Worm (Caenorhabditis elegans) whole organism, L4 larva: ENCODE data around the gene srz-102.
A peak's percentile ranks its signal among the peaks of the same experiment; 100 is the strongest.

ENCODE experiments used
- R02D3.7 ChIP-seq: fragments of 150-350 bp; sonication (generic microtip); optimal IDR thresholded peaks from 3 replicates; lab custom pipeline; 2014; ENCODE audit warnings: missing biosample characterization, missing genetic modification characterization
- Y5F2A.4 ChIP-seq: fragments of 200-800 bp; sonication (Bioruptor generic); optimal IDR thresholded peaks from 2 replicates; lab custom pipeline; 2018; ENCODE audit warnings: mild to moderate bottlenecking, missing genetic modification characterization, missing compliant biosample characterization
- ceh-20 ChIP-seq: fragments of 200-800 bp; sonication (Bioruptor generic); IDR thresholded peaks from 2 replicates; pipeline ENCODE4 v1.3.6; 2022; ENCODE audit warnings: missing genetic modification reagents, missing genetic modification characterization, missing compliant biosample characterization
- ceh-28 ChIP-seq: fragments of 150-350 bp; optimal IDR thresholded peaks from 2 replicates; lab custom pipeline; 2014; ENCODE audit warnings: missing biosample characterization, missing genetic modification reagents, missing genetic modification characterization
- ceh-44 ChIP-seq: fragments of 200-800 bp; sonication (Bioruptor generic); IDR thresholded peaks from 2 replicates; pipeline ENCODE4 v1.3.6; 2022; ENCODE audit warnings: missing genetic modification reagents, missing genetic modification characterization, missing compliant biosample characterization
- ces-1 ChIP-seq: fragments of 150-350 bp; sonication (generic microtip); optimal IDR thresholded peaks from 4 replicates; lab custom pipeline; 2014; ENCODE audit warnings: missing biosample characterization, missing genetic modification reagents, missing genetic modification characterization
- cey-2 ChIP-seq: sonication (generic microtip); optimal IDR thresholded peaks from 3 replicates; lab custom pipeline; 2017; ENCODE audit warnings: missing genetic modification characterization, mild to moderate bottlenecking, missing compliant biosample characterization, antibody characterized with exemption, borderline replicate concordance; ENCODE audit not compliant: insufficient read depth
- daf-8 ChIP-seq: fragments of 200-800 bp; sonication (Bioruptor generic); IDR thresholded peaks from 2 replicates; pipeline ENCODE4 v1.3.6; 2022; ENCODE audit warnings: missing genetic modification characterization, missing compliant biosample characterization
- dpl-1 ChIP-seq: fragments of 150-350 bp; optimal IDR thresholded peaks from 2 replicates; lab custom pipeline; 2014; ENCODE audit warnings: missing biosample characterization, missing genetic modification reagents, missing genetic modification characterization
- duxl-1 ChIP-seq: sonication (generic microtip); optimal IDR thresholded peaks from 2 replicates; lab custom pipeline; 2016; ENCODE audit warnings: mild to moderate bottlenecking, missing genetic modification characterization, moderate library complexity, missing compliant biosample characterization; ENCODE audit not compliant: poor library complexity
- egl-27 ChIP-seq: sonication (generic microtip); optimal IDR thresholded peaks from 3 replicates; lab custom pipeline; 2017; ENCODE audit warnings: missing biosample characterization, missing genetic modification reagents, missing genetic modification characterization
- fkh-10 ChIP-seq: fragments of 150-350 bp; optimal IDR thresholded peaks from 2 replicates; lab custom pipeline; 2014; ENCODE audit warnings: missing biosample characterization, missing genetic modification reagents, missing genetic modification characterization
- fos-1 ChIP-seq: fragments of 150-350 bp; optimal IDR thresholded peaks from 2 replicates; lab custom pipeline; 2014; ENCODE audit warnings: missing biosample characterization, missing genetic modification characterization
- hif-1 ChIP-seq, 2 experiments: sonication (generic microtip); optimal IDR thresholded peaks; 2 replicates each; lab custom pipeline; 2016 to 2017; ENCODE audit warnings: missing compliant biosample characterization in 2 of 2, missing genetic modification characterization in 2 of 2, missing genetic modification reagents in 2 of 2, missing genotype in 2 of 2, mild to moderate bottlenecking in 1 of 2
- hlh-30 ChIP-seq: sonication (generic microtip); optimal IDR thresholded peaks from 2 replicates; lab custom pipeline; 2017; ENCODE audit warnings: antibody characterized with exemption, mild to moderate bottlenecking, missing genetic modification characterization, missing compliant biosample characterization; ENCODE audit not compliant: insufficient read depth
- lin-29 ChIP-seq: fragments of 200-800 bp; sonication (Bioruptor generic); IDR thresholded peaks from 2 replicates; pipeline ENCODE4 v1.3.6; 2022; ENCODE audit warnings: missing genetic modification reagents, missing genetic modification characterization, missing compliant biosample characterization
- lir-3 ChIP-seq: sonication (generic microtip); optimal IDR thresholded peaks from 2 replicates; lab custom pipeline; 2016; ENCODE audit warnings: mild to moderate bottlenecking, missing genetic modification characterization, missing compliant biosample characterization
- lsy-2 ChIP-seq, 2 experiments: fragments of 150-350 bp in 1 of 2; sonication (generic microtip) in 1 of 2; optimal IDR thresholded peaks; 2 replicates each; lab custom pipeline; 2014 to 2017; ENCODE audit warnings: missing biosample characterization in 2 of 2, missing genetic modification characterization in 2 of 2
- mdt-29 ChIP-seq: fragments of 200-800 bp; sonication (Bioruptor generic); IDR thresholded peaks from 2 replicates; pipeline ENCODE4 v1.3.6; 2022; ENCODE audit warnings: missing genetic modification reagents, missing genetic modification characterization, missing compliant biosample characterization
- mes-2 ChIP-seq: sonication (generic microtip); optimal IDR thresholded peaks from 2 replicates; lab custom pipeline; 2016; ENCODE audit warnings: missing genotype, mild to moderate bottlenecking, missing genetic modification characterization, missing compliant biosample characterization; ENCODE audit not compliant: poor library complexity, severe bottlenecking
- nhr-11 ChIP-seq: fragments of 150-350 bp; optimal IDR thresholded peaks from 2 replicates; lab custom pipeline; 2014; ENCODE audit warnings: missing biosample characterization, missing genetic modification characterization
- nhr-237 ChIP-seq: sonication (generic microtip); optimal IDR thresholded peaks from 2 replicates; lab custom pipeline; 2017; ENCODE audit warnings: missing biosample characterization, missing genetic modification characterization
- nhr-28 ChIP-seq: fragments of 150-350 bp; optimal IDR thresholded peaks from 2 replicates; lab custom pipeline; 2014; ENCODE audit warnings: missing biosample characterization, missing genetic modification characterization
- pha-4 ChIP-seq, 2 experiments: fragments of 150-350 bp in 1 of 2; fragments of 200-800 bp in 1 of 2; sonication (Bioruptor generic) in 1 of 2; IDR thresholded peaks in 1 of 2; optimal IDR thresholded peaks in 1 of 2; 2 replicates each; pipeline versions ENCODE4 v1.3.6 to Lab custom; 2014 to 2022; ENCODE audit warnings: missing genetic modification characterization in 2 of 2, missing genetic modification reagents in 2 of 2, missing biosample characterization in 1 of 2, missing compliant biosample characterization in 1 of 2
- php-3 ChIP-seq: fragments of 200-800 bp; sonication (Bioruptor generic); IDR thresholded peaks from 2 replicates; pipeline ENCODE4 v1.3.6; 2022; ENCODE audit warnings: missing genetic modification reagents, missing genetic modification characterization, missing compliant biosample characterization
- snpc-1.2 ChIP-seq: fragments of 200-800 bp; sonication (Bioruptor generic); IDR thresholded peaks from 2 replicates; pipeline ENCODE4 v1.3.6; 2022; ENCODE audit warnings: missing genetic modification reagents, missing genetic modification characterization, missing compliant biosample characterization
- spr-1 ChIP-seq: sonication (generic microtip); optimal IDR thresholded peaks from 2 replicates; lab custom pipeline; 2016; ENCODE audit warnings: mild to moderate bottlenecking, missing genetic modification characterization, missing compliant biosample characterization
- unc-62 ChIP-seq, 3 experiments: fragments of 150-350 bp in 1 of 3; sonication (generic microtip); optimal IDR thresholded peaks in 2 of 3; peaks in 1 of 3; 1 replicate in 1 of 3; 2 replicates in 2 of 3; lab custom pipeline; 2014 to 2017; ENCODE audit warnings: missing biosample characterization in 3 of 3, missing genetic modification characterization in 3 of 3, missing genetic modification reagents in 3 of 3, missing genotype in 1 of 3
- zip-11 ChIP-seq: fragments of 200-800 bp; sonication (Bioruptor generic); IDR thresholded peaks from 2 replicates; pipeline ENCODE4 v1.3.6; 2022; ENCODE audit warnings: missing genetic modification characterization, missing compliant biosample characterization
- ztf-11 ChIP-seq: fragments of 150-350 bp; optimal IDR thresholded peaks from 2 replicates; lab custom pipeline; 2014; ENCODE audit warnings: missing biosample characterization, missing genetic modification characterization

The srz-102 gene

DNA sequence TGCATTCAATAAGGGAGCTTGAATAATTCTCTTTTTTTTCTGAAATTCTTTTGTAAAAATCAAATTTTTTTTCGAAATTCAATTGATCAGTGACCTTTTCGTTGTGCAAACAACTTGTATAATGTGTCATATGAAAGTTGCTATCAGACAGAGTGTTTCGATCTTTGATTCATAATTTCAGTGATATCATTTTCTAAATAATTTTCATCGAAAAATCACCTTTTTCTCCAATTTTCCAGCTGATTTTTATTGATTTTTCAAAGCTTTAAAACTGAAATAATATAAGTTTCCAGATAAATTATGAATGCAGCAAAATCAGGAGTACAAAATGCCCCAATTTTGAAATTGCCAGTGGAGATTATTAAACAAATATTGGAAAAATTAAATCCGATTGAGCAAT is 41.1 kb downstream of the srz-102 start, which contains the start of gene fbxa-127:
Gene fbxa-127 (plus strand): TSS at position 301 of the 400 bp plus-strand sequence.
- TF ChIP-seq lir-3 (tag; lab: Kevin White, UChicago), result no peak
- TF ChIP-seq nhr-28 (tag; lab: Kevin White, UChicago), result peak; percentile 29
- TF ChIP-seq spr-1 (tag; lab: Kevin White, UChicago), result no peak
- TF ChIP-seq, all 104 proteins: peak for 1

DNA sequence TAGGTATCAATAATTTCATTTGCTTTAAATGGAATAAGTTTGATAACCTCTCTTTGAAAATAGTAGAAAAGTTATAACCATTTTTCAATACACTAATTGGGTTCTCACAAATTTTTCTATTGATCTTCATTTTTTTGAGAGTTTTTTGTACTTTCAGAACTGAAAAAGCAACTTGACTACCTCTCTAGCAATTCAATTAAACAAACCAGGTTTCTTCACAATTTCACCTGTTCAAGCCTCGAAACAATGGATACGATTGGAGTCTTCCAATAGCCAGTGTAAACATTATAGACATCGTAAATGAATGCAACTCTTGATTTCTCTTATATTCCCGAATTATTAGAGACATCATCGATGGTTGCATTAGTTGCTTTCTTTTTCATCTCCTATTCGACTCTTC is 42.6 kb downstream of the srz-102 start, which contains the start of gene srz-99:
Gene srz-99 (plus strand): TSS at position 301 of the 400 bp plus-strand sequence.
- TF ChIP-seq nhr-237 (tag; lab: Kevin White, UChicago), result no peak
- no peak for TF ChIP-seq egl-27 (tag; lab: Kevin White, UChicago)
- TF ChIP-seq duxl-1 (tag; lab: Kevin White, UChicago), result no peak
- TF ChIP-seq fos-1, result no peak
- no peak for TF ChIP-seq pha-4 (GFP tag; IDR thresholded peaks at IDR 0.05; lab: Robert Waterston, UW)
- TF ChIP-seq pha-4 (tag; optimal IDR thresholded peaks at IDR 0.05; lab: Kevin White, UChicago), result no peak
- TF ChIP-seq Y5F2A.4 (GFP tag; lab: Kevin White, UChicago), result no peak
- TF ChIP-seq cey-2 (tag; lab: Kevin White, UChicago), result no peak
- no peak for TF ChIP-seq hif-1 (tag; optimal IDR thresholded peaks at IDR 0.05; lab: Kevin White, UChicago)
- TF ChIP-seq lsy-2 (tag; optimal IDR thresholded peaks at IDR 0.05; lab: Kevin White, UChicago), result no peak
- no peak for TF ChIP-seq zip-11 (GFP tag; lab: Robert Waterston, UW)

DNA sequence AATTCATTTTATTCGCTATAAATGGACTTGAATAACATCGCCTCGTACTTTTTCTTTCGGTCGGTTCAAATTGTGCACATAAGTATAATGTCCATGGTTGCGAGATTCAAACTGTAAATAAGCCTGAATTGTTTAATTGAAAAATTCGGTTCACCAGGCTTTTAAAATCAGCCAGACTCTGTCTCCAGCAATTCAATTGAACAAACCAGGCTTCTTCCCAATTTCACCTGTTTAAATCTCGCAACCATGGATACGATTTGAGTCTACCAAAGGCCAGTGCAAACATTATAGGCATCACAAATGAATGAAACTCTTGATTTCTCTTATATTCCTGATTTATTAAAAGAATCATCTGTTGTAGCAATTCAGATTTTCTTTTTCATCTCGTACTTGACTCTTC is 44.3 kb downstream of the srz-102 start, which contains the start of gene srz-100:
Gene srz-100 (plus strand): TSS at position 301 of the 400 bp plus-strand sequence.
- TF ChIP-seq lin-29 (GFP tag; lab: Robert Waterston, UW), result no peak
- TF ChIP-seq ceh-44, result no peak
- TF ChIP-seq R02D3.7 (tag; lab: Kevin White, UChicago), result no peak
- no peak for TF ChIP-seq php-3 (GFP tag; lab: Robert Waterston, UW)
- TF ChIP-seq cey-2 (tag; lab: Kevin White, UChicago), result no peak
- TF ChIP-seq mes-2 (tag; lab: Kevin White, UChicago), result no peak
- TF ChIP-seq nhr-11 (tag; lab: Kevin White, UChicago), result no peak
- TF ChIP-seq fkh-10 (GFP tag; lab: Kevin White, UChicago), result no peak

DNA sequence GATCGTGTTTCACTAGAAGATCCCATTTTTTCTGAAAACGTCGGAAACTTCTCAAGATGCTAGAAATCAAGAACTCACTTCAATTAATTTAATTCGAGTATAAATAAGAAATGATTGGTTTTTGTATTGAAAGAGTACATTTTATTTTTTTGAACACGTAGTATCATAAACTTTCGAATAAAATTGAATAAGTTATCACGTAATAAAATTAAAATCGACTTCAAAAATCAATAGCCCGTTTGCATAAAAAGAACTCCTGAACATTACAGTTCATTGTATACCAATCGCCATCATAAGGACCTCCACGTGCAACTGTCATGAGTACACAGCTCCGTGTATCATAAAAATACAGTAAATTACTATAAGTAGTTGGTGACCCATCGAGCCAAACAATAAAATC is 46.4 kb downstream of the srz-102 start, which contains the start of gene T25E12.16:
Gene T25E12.16 (minus strand): TSS at position 101 of the 400 bp plus-strand sequence.
- TF ChIP-seq Y5F2A.4 (GFP tag; lab: Kevin White, UChicago) (no peak), snpc-1.2 (GFP tag; lab: Robert Waterston, UW) (no peak), ceh-28 (no peak), dpl-1 (no peak), ztf-11 (tag; lab: Kevin White, UChicago) (no peak), ces-1 (GFP tag; lab: Kevin White, UChicago) (no peak)

DNA sequence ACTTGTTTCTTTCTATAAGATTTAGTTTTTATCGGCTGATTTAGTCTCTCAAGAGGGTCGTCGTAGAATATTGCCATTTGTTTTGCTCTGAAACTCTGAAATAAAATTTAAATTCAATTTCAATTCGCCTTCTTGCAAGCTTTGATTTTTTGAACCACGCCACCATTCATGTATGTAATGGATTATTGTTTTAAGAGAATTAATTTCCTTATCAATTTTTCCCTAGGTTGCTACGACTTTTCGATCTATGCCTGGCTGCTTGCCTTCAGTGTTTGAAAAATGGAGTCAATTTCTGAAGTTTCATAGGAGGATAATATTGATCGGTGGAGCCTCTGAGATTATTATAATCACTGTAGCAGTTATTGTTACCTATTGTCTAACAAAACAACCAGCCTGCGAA is 48.2 kb downstream of the srz-102 start, which contains the start of the genes clec-38 and clec-34:
Gene clec-38 (minus strand): TSS at position 101 of the 400 bp plus-strand sequence.
Gene clec-34 (plus strand): TSS at position 248 of the 400 bp plus-strand sequence.
- TF ChIP-seq unc-62 (GFP tag; optimal IDR thresholded peaks at IDR 0.05 in 1 of 2; lab: Kevin White, UChicago) (peak in 1 of 2 experiments; percentile 4), unc-62 (tag; optimal IDR thresholded peaks at IDR 0.05; lab: Kevin White, UChicago) (no peak), mdt-29 (GFP tag; lab: Robert Waterston, UW) (no peak)
- TF ChIP-seq, all 104 proteins: peak for 1

DNA sequence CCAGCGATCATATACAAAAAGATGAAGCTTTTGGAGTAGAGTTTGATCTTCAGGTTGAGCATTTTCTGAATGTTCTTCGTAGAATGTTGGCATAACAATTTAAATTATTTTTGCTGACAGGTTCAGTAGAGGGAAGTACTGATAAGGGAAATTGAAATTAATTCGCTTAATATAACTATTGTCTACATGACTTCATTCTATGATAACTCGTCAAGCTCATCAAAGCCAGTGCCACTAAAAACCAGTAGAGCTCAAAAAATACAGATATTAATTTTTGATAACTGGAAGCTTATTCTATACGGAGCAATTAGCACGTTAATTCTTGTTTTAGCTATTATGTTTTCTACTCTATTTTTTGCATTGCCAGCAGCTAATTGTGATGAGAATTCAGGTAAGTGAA is 51.8 kb downstream of the srz-102 start, which contains the start of the genes clec-29 and clec-39:
Gene clec-29 (minus strand): TSS at position 101 of the 400 bp plus-strand sequence.
Gene clec-39 (plus strand): TSS at position 169 of the 400 bp plus-strand sequence.
- no peak for TF ChIP-seq ceh-20
- no peak for TF ChIP-seq hlh-30 (tag; lab: Kevin White, UChicago)
- no peak for TF ChIP-seq daf-8 (GFP tag; lab: Robert Waterston, UW)
- no peak for TF ChIP-seq nhr-11 (tag; lab: Kevin White, UChicago)
